In the genomic region with DNA sequence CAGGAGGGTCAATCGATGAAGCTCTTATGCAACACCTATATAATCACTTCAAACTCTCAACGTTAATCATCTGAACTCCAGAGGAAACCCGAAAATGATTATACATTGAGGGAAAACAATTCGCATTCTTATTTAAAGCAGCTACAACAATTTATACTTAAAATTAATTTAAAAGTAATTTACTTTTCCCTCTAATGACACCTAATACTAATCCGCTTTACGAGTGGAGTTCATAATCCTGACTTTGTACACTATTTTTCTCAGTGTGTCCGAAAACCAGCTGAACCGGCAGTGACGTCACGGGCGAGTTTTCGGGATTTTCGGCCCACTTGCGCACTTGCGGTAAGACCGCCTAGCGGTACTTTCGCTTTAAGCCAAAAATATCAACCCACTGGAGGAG, we compare ENCODE assay signal across 1 fruit fly cellular context.
A peak's percentile ranks its signal among the peaks of the same experiment; 100 is the strongest.
TF ChIP-seq lines count a peak whose summit lies in the region.

No protein-coding gene starts in this region.

TF ChIP-seq in whole organism, prepupa, 60 proteins besides CTCF, POLR2A, EP300 and RAD21 (continued from another document):
- TF ChIP-seq Hr4 (GFP tag; optimal IDR thresholded peaks at IDR 0.05; lab: Kevin White, UChicago) (no peak), Eip75B (GFP tag; optimal IDR thresholded peaks at IDR 0.05; lab: Kevin White, UChicago) (no peak), vri (GFP tag; optimal IDR thresholded peaks at IDR 0.05; lab: Kevin White, UChicago) (peak; percentile 23), Hr39 (GFP tag; optimal IDR thresholded peaks at IDR 0.05; lab: Kevin White, UChicago) (peak; percentile 74), CG11294 (GFP tag; IDR thresholded peaks at IDR 0.05; lab: Robert Waterston, UW) (no peak), dac (GFP tag; optimal IDR thresholded peaks at IDR 0.05; lab: Kevin White, UChicago) (no peak), CG9139 (GFP tag; optimal IDR thresholded peaks at IDR 0.05; lab: Kevin White, UChicago) (no peak), CG3032 (tag; optimal IDR thresholded peaks at IDR 0.05; lab: Kevin White, UChicago) (no peak), achi (GFP tag; optimal IDR thresholded peaks at IDR 0.05; lab: Kevin White, UChicago) (peak; percentile 24), topi (GFP tag; optimal IDR thresholded peaks at IDR 0.05; lab: Kevin White, UChicago) (peak; percentile 78), CG6276 (GFP tag; optimal IDR thresholded peaks at IDR 0.05; lab: Kevin White, UChicago) (no peak), Sox102F (GFP tag; optimal IDR thresholded peaks at IDR 0.05; lab: Kevin White, UChicago) (peak; percentile 60), CG8319 (GFP tag; optimal IDR thresholded peaks at IDR 0.05; lab: Kevin White, UChicago) (peak; percentile 22), Eip93F (GFP tag; optimal IDR thresholded peaks at IDR 0.05; lab: Kevin White, UChicago) (no peak), Gug (GFP tag; IDR thresholded peaks at IDR 0.05; lab: Robert Waterston, UW) (no peak), spab (GFP tag; optimal IDR thresholded peaks at IDR 0.05; lab: Kevin White, UChicago) (no peak), Hr38 (GFP tag; optimal IDR thresholded peaks at IDR 0.05; lab: Kevin White, UChicago) (no peak), CG8632 (GFP tag; optimal IDR thresholded peaks at IDR 0.05; lab: Kevin White, UChicago) (peak; percentile 37), CG16779 (tag; optimal IDR thresholded peaks at IDR 0.05; lab: Kevin White, UChicago) (no peak), svp (GFP tag; lab: Kevin White, UChicago) (peak; percentile 90), CG6854 (GFP tag; optimal IDR thresholded peaks at IDR 0.05; lab: Kevin White, UChicago) (no peak), acj6 (GFP tag; optimal IDR thresholded peaks at IDR 0.05; lab: Kevin White, UChicago) (peak; percentile 40), OdsH (GFP tag; optimal IDR thresholded peaks at IDR 0.05; lab: Kevin White, UChicago) (peak; percentile 42), Eip78C (GFP tag; lab: Kevin White, UChicago) (peak; percentile 81), dsx (GFP tag; optimal IDR thresholded peaks at IDR 0.05; lab: Kevin White, UChicago; ENCODE audit: poor library complexity, severe bottlenecking) (no peak), CG6792 (GFP tag; optimal IDR thresholded peaks at IDR 0.05; lab: Kevin White, UChicago) (peak; percentile 47), CG1621 (tag; optimal IDR thresholded peaks at IDR 0.05; lab: Kevin White, UChicago) (no peak), Met (GFP tag; optimal IDR thresholded peaks at IDR 0.05; lab: Kevin White, UChicago) (peak; percentile 74), cyc (GFP tag; optimal IDR thresholded peaks at IDR 0.05; lab: Kevin White, UChicago) (peak; percentile 76), CG32006 (GFP tag; optimal IDR thresholded peaks at IDR 0.05; lab: Kevin White, UChicago) (no peak), Smox (GFP tag; optimal IDR thresholded peaks at IDR 0.05; lab: Kevin White, UChicago) (peak; percentile 72)
TF ChIP-seq in whole organism, prepupa: peak in this region for 29.
